Worm (Caenorhabditis elegans): ENCODE data around the gene F37B4.15.

DNA sequence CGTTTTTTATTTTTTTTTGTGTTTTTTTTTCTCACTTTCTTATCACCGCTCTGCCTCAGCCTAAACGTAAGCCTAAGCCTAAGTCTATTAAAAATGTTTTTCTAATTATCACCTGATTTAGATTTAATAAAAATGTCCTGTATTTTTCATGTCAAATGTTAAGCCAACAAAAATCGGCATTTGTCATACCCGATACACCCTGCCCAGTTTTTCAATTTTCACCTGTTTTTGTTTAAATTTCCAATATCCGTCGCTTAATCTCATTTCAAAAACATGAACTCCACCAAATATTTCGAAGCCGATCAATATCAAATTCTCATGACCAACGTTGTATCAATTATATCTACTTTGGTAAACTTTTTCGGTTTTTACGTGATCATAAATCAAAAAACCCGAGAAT, 39.2 kb downstream of the F37B4.15 start, which contains the start of gene C31B8.1:
- TF ChIP-seq him-1 (tag; optimal IDR thresholded peaks at IDR 0.05) (no peak), dao-5 (tag; optimal IDR thresholded peaks at IDR 0.05) (no peak), W03F9.2 (tag; optimal IDR thresholded peaks at IDR 0.05) (no peak)
